Fruit fly (Drosophila melanogaster) whole organism, embryonic: Measurements from ENCODE around the gene mRRF1.

Experiments used
- Adf1 ChIP-seq: fragments of 200-800 bp; sonication (Bioruptor generic); IDR thresholded peaks from 2 replicates; pipeline ENCODE4 v1.3.6; 2022; ENCODE audit warnings: missing biosample characterization, missing genetic modification characterization
- Aef1 ChIP-seq: fragments of 200-800 bp; sonication (Bioruptor generic); IDR thresholded peaks from 3 replicates; pipeline ENCODE4 v1.3.6; 2022; ENCODE audit warnings: missing biosample characterization, missing genetic modification characterization
- Bgb ChIP-seq: fragments of 200-800 bp; sonication (Bioruptor generic); IDR thresholded peaks from 2 replicates; pipeline ENCODE4 v1.3.6; 2022; ENCODE audit warnings: missing biosample characterization, missing genetic modification characterization; ENCODE audit not compliant: partially characterized antibody
- CG10959 ChIP-seq: fragments of 200-800 bp; sonication (Bioruptor generic); IDR thresholded peaks from 2 replicates; pipeline ENCODE4 v1.3.6; 2022; ENCODE audit warnings: missing biosample characterization, missing genetic modification characterization
- CG11247 ChIP-seq: fragments of 200-800 bp; sonication (Bioruptor generic); IDR thresholded peaks from 2 replicates; pipeline ENCODE4 v1.3.6; 2022; ENCODE audit warnings: missing biosample characterization, missing genetic modification characterization
- CG14667 ChIP-seq: fragments of 200-800 bp; sonication (Bioruptor generic); IDR thresholded peaks from 2 replicates; pipeline ENCODE4 v1.3.6; 2022; ENCODE audit warnings: missing biosample characterization, missing genetic modification characterization
- CG15479 ChIP-seq: fragments of 200-800 bp; sonication (Bioruptor generic); optimal IDR thresholded peaks from 3 replicates; lab custom pipeline; 2019; ENCODE audit warnings: missing biosample characterization, mild to moderate bottlenecking, missing genetic modification characterization, moderate library complexity
- CG15514 ChIP-seq: fragments of 200-800 bp; sonication (Bioruptor generic); optimal IDR thresholded peaks from 3 replicates; lab custom pipeline; 2017; ENCODE audit warnings: missing biosample characterization, missing genetic modification characterization, mild to moderate bottlenecking, moderate library complexity, missing genetic modification reagents
- CG18619 ChIP-seq: fragments of 200-800 bp; sonication (Bioruptor generic); optimal IDR thresholded peaks from 3 replicates; lab custom pipeline; 2017; ENCODE audit warnings: missing biosample characterization, mild to moderate bottlenecking, missing genetic modification characterization
- CG32532 ChIP-seq: fragments of 200-800 bp; sonication (Bioruptor generic); IDR thresholded peaks from 2 replicates; pipeline ENCODE4 v1.3.6; 2022; ENCODE audit warnings: missing biosample characterization, missing genetic modification characterization
- CG34376 ChIP-seq: fragments of 200-800 bp; sonication (Bioruptor generic); optimal IDR thresholded peaks from 2 replicates; lab custom pipeline; 2018; ENCODE audit warnings: missing biosample characterization, mild to moderate bottlenecking, missing genetic modification characterization
- CG4730 ChIP-seq: fragments of 200-800 bp; sonication (Bioruptor generic); IDR thresholded peaks from 2 replicates; pipeline ENCODE4 v1.3.6; 2022; ENCODE audit warnings: missing biosample characterization, missing genetic modification characterization
- CG6254 ChIP-seq: fragments of 200-800 bp; sonication (Bioruptor generic); optimal IDR thresholded peaks from 3 replicates; lab custom pipeline; 2017; ENCODE audit warnings: mild to moderate bottlenecking, missing biosample characterization, missing genetic modification reagents, missing genetic modification characterization
- CG7372 ChIP-seq: fragments of 200-800 bp; sonication (Bioruptor generic); IDR thresholded peaks from 2 replicates; pipeline ENCODE4 v1.3.6; 2022; ENCODE audit warnings: missing biosample characterization, missing genetic modification characterization
- CG9797 ChIP-seq: fragments of 200-800 bp; sonication (Bioruptor generic); optimal IDR thresholded peaks from 3 replicates; lab custom pipeline; 2018; ENCODE audit warnings: missing biosample characterization, mild to moderate bottlenecking, missing genetic modification characterization
- Dll ChIP-seq: fragments of 200-800 bp; sonication (Bioruptor generic); IDR thresholded peaks from 4 replicates; pipeline ENCODE4 v1.3.6; 2022; ENCODE audit warnings: missing biosample characterization, missing genetic modification characterization; ENCODE audit not compliant: partially characterized antibody
- Doc2 ChIP-seq: fragments of 200-800 bp; sonication (Bioruptor generic); IDR thresholded peaks from 2 replicates; pipeline ENCODE4 v1.3.6; 2022; ENCODE audit warnings: missing biosample characterization, missing genetic modification characterization
- ERR ChIP-seq: fragments of 200-800 bp; sonication (Bioruptor generic); optimal IDR thresholded peaks from 2 replicates; lab custom pipeline; 2016; ENCODE audit warnings: missing biosample characterization, missing genetic modification characterization
- Gug ChIP-seq: fragments of 200-800 bp; sonication (Bioruptor generic); IDR thresholded peaks from 4 replicates; pipeline ENCODE4 v1.3.6; 2022; ENCODE audit warnings: missing biosample characterization, missing genetic modification characterization
- Hey ChIP-seq: fragments of 200-800 bp; sonication (Bioruptor generic); optimal IDR thresholded peaks from 3 replicates; lab custom pipeline; 2018; ENCODE audit warnings: missing biosample characterization, mild to moderate bottlenecking, missing genetic modification characterization
- HmgZ ChIP-seq: fragments of 200-800 bp; sonication (Bioruptor generic); optimal IDR thresholded peaks from 2 replicates; lab custom pipeline; 2018; ENCODE audit warnings: missing biosample characterization, mild to moderate bottlenecking, missing genetic modification characterization
- Hr39 ChIP-seq: fragments of >200 bp; optimal IDR thresholded peaks from 2 replicates; lab custom pipeline; 2017
- Jarid2 ChIP-seq: fragments of 200-800 bp; sonication (Bioruptor generic); optimal IDR thresholded peaks from 3 replicates; lab custom pipeline; 2017; ENCODE audit warnings: mild to moderate bottlenecking, missing biosample characterization, missing genetic modification reagents, missing genetic modification characterization
- Pdp1 ChIP-seq, 2 experiments: fragments of 200-800 bp; sonication (Bioruptor generic); optimal IDR thresholded peaks; 3 replicates each; lab custom pipeline; 2016; ENCODE audit warnings: missing biosample characterization in 2 of 2, missing genetic modification characterization in 2 of 2, mild to moderate bottlenecking in 1 of 2, moderate library complexity in 1 of 2
- Trl ChIP-seq, 3 experiments: fragments of >200 bp in 2 of 3; fragments of 200-800 bp in 1 of 3; sonication (Bioruptor generic) in 1 of 3; optimal IDR thresholded peaks; 2 replicates in 1 of 3; 3 replicates in 2 of 3; lab custom pipeline; 2016 to 2017; ENCODE audit warnings: missing biosample characterization in 1 of 3, missing genetic modification characterization in 1 of 3
- Vsx1 ChIP-seq: fragments of 200-800 bp; sonication (Bioruptor generic); optimal IDR thresholded peaks from 2 replicates; lab custom pipeline; 2017; ENCODE audit warnings: missing biosample characterization, mild to moderate bottlenecking, missing genetic modification characterization, missing genetic modification reagents
- bsh ChIP-seq, 2 experiments: fragments of 200-800 bp; sonication (Bioruptor generic); optimal IDR thresholded peaks; 2 replicates each; lab custom pipeline; 2017 to 2018; ENCODE audit warnings: mild to moderate bottlenecking in 2 of 2, missing biosample characterization in 2 of 2, missing genetic modification characterization in 2 of 2, moderate library complexity in 1 of 2
- cg ChIP-seq: fragments of 200-800 bp; sonication (Bioruptor generic); optimal IDR thresholded peaks from 3 replicates; lab custom pipeline; 2019; ENCODE audit warnings: missing biosample characterization, mild to moderate bottlenecking, missing genetic modification characterization, moderate library complexity
- chinmo ChIP-seq: fragments of 200-800 bp; sonication (Bioruptor generic); IDR thresholded peaks from 4 replicates; pipeline ENCODE4 v1.3.6; 2022; ENCODE audit warnings: missing biosample characterization, missing genetic modification characterization; ENCODE audit not compliant: partially characterized antibody
- corto ChIP-seq: fragments of 200-800 bp; sonication (Bioruptor generic); optimal IDR thresholded peaks from 2 replicates; lab custom pipeline; 2016; ENCODE audit warnings: missing biosample characterization, mild to moderate bottlenecking, missing genetic modification characterization, moderate library complexity
- crol ChIP-seq: fragments of 200-800 bp; sonication (Bioruptor generic); IDR thresholded peaks from 2 replicates; pipeline ENCODE4 v1.3.6; 2022; ENCODE audit warnings: missing biosample characterization, missing genetic modification characterization
- crp ChIP-seq, 2 experiments: fragments of 200-800 bp; sonication (Bioruptor generic); optimal IDR thresholded peaks; 2 replicates in 1 of 2; 3 replicates in 1 of 2; lab custom pipeline; 2017; ENCODE audit warnings: missing biosample characterization in 2 of 2, missing genetic modification characterization in 2 of 2, mild to moderate bottlenecking in 1 of 2, moderate library complexity in 1 of 2
- cwo ChIP-seq: fragments of 200-800 bp; sonication (Bioruptor generic); optimal IDR thresholded peaks from 3 replicates; lab custom pipeline; 2017; ENCODE audit warnings: missing biosample characterization, missing genetic modification characterization, mild to moderate bottlenecking, moderate library complexity, missing genetic modification reagents
- en ChIP-seq: fragments of 200-800 bp; sonication (Bioruptor generic); optimal IDR thresholded peaks from 2 replicates; lab custom pipeline; 2016; ENCODE audit warnings: missing biosample characterization, missing genetic modification characterization
- grn ChIP-seq: fragments of 200-800 bp; sonication (Bioruptor generic); optimal IDR thresholded peaks from 3 replicates; lab custom pipeline; 2017; ENCODE audit warnings: missing biosample characterization, missing genetic modification characterization
- insv ChIP-seq, 2 experiments: fragments of 200-800 bp; sonication (Bioruptor generic); optimal IDR thresholded peaks; 3 replicates each; lab custom pipeline; 2016 to 2018; ENCODE audit warnings: missing biosample characterization in 2 of 2, missing genetic modification characterization in 2 of 2
- lilli ChIP-seq: fragments of 200-800 bp; sonication (Bioruptor generic); optimal IDR thresholded peaks from 3 replicates; lab custom pipeline; 2016; ENCODE audit warnings: missing biosample characterization, missing genetic modification characterization
- mirr ChIP-seq: fragments of 200-800 bp; sonication (Bioruptor generic); optimal IDR thresholded peaks from 3 replicates; lab custom pipeline; 2018; ENCODE audit warnings: missing biosample characterization, mild to moderate bottlenecking, missing genetic modification characterization
- nom ChIP-seq: fragments of 200-800 bp; sonication (Bioruptor generic); optimal IDR thresholded peaks from 2 replicates; lab custom pipeline; 2017; ENCODE audit warnings: missing biosample characterization, missing genetic modification characterization, mild to moderate bottlenecking, moderate library complexity, missing genetic modification reagents
- psq ChIP-seq: fragments of 200-800 bp; sonication (Bioruptor generic); optimal IDR thresholded peaks from 2 replicates; lab custom pipeline; 2017; ENCODE audit warnings: missing biosample characterization, missing genetic modification characterization
- pum ChIP-seq: fragments of 200-800 bp; sonication (Bioruptor generic); optimal IDR thresholded peaks from 2 replicates; lab custom pipeline; 2016; ENCODE audit warnings: missing biosample characterization, missing genetic modification characterization
- schlank ChIP-seq: fragments of 200-800 bp; sonication (Bioruptor generic); optimal IDR thresholded peaks from 2 replicates; lab custom pipeline; 2018; ENCODE audit warnings: missing biosample characterization, mild to moderate bottlenecking, missing genetic modification characterization
- sd ChIP-seq: fragments of 200-800 bp; sonication (Bioruptor generic); optimal IDR thresholded peaks from 3 replicates; lab custom pipeline; 2018; ENCODE audit warnings: missing biosample characterization, mild to moderate bottlenecking, missing genetic modification characterization, moderate library complexity
- sr ChIP-seq: fragments of 200-800 bp; sonication (Bioruptor generic); IDR thresholded peaks from 3 replicates; pipeline ENCODE4 v1.3.6; 2022; ENCODE audit warnings: missing biosample characterization, missing genetic modification characterization
- twi ChIP-seq: fragments of 200-800 bp; optimal IDR thresholded peaks from 2 replicates; lab custom pipeline; 2019; ENCODE audit warnings: missing biosample characterization, mild to moderate bottlenecking, missing genetic modification characterization, moderate library complexity

The mRRF1 gene

DNA sequence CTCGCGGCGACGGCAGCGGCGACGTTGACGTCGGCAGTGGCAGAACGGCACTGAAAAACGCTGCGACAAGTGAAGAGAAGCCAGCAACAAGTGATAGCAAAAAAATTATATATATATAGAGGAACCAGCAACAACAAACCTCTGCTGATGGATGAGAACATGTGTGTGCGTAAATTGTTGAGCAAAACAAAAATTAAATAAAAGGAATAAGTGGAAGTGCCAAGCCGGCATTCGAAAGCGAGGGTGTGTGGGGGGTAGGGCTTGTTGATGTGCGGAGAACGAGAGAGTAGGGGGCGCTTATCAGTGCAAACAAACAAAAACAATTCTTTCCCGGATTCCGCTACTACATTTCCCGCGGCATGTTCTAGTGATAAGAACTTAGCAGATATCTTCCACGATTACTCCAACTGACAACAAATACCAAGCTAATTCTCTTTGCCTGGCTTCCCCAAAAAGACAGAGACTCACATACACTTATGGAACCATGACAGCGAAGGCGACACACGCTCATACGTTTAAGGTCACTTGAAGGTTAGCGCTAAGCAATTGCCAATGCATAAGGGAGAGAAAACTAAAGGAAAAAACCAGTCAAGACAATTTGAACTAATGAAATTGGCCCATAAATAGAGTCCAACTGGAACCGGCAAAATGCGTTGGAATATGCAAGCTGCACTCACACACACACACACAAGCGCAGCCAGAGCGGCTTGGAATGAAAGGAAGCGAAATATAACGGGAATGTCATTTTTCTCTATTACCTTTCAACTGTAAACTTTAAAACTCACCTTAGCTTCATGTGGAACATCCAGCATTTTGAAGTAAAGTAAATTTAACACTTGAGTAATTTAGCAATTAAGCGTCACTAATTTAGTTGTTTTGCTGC lies 6.1 kb upstream of the mRRF1 start (continued):
- TF ChIP-seq cwo (GFP tag; lab: Kevin White, UChicago) (peak; percentile 21), Jarid2 (GFP tag; lab: Kevin White, UChicago) (no peak), ERR (peak; percentile 98), grn (GFP tag; lab: Kevin White, UChicago) (peak; percentile 33), CG15514 (no peak), CG7372 (no peak), CG11247 (GFP tag; lab: Robert Waterston, UW) (no peak), nom (GFP tag; lab: Kevin White, UChicago) (peak; percentile 69), CG6254 (GFP tag; lab: Kevin White, UChicago) (peak; percentile 3), CG18619 (GFP tag; lab: Kevin White, UChicago) (no peak), sd (tag; lab: Kevin White, UChicago) (peak; percentile 87), CG15479 (GFP tag; lab: Kevin White, UChicago) (peak; percentile 9), schlank (no peak), psq (GFP tag; lab: Kevin White, UChicago) (peak; percentile 13), chinmo (GFP tag; lab: Robert Waterston, UW) (peak; percentile 72; the same call in 2 of the 4 replicates), Hr39 (lab: Kevin White, UChicago) (no peak), pum (GFP tag; lab: Kevin White, UChicago) (no peak), CG34376 (GFP tag; lab: Kevin White, UChicago) (peak; percentile 58), Adf1 (peak; percentile 92), Aef1 (peak; percentile 9; the same call in 1 of the 3 replicates), cg (GFP tag; lab: Kevin White, UChicago) (peak; percentile 82), CG4730 (GFP tag; lab: Robert Waterston, UW) (no peak), bsh (GFP tag; optimal IDR thresholded peaks at IDR 0.05; lab: Kevin White, UChicago) (peak in 1 of 2 experiments; percentile 45), Doc2 (GFP tag; lab: Robert Waterston, UW) (no peak), mirr (GFP tag; lab: Kevin White, UChicago) (peak; percentile 26), en (no peak), Dll (GFP tag; lab: Robert Waterston, UW) (0 out of 4 replicates have a peak, but pooled peaks have one; percentile 23), CG32532 (GFP tag; lab: Robert Waterston, UW) (no peak; the same call in 1 of the 2 replicates), Trl (optimal IDR thresholded peaks at IDR 0.05; lab: Kevin White, UChicago) (peak in 1 of 2 experiments; percentile 25), Trl (GFP tag; optimal IDR thresholded peaks at IDR 0.05; lab: Kevin White, UChicago) (no peak), crol (GFP tag; lab: Robert Waterston, UW) (peak; percentile 93), crp (GFP tag; optimal IDR thresholded peaks at IDR 0.05; lab: Kevin White, UChicago) (no peak), sr (GFP tag; lab: Robert Waterston, UW) (no peak), Vsx1 (GFP tag; lab: Kevin White, UChicago) (peak; percentile 75), corto (GFP tag; lab: Kevin White, UChicago) (peak; percentile 64), insv (GFP tag; optimal IDR thresholded peaks at IDR 0.05; lab: Kevin White, UChicago) (peak in 1 of 2 experiments; percentile 88), lilli (GFP tag; lab: Kevin White, UChicago) (no peak), CG10959 (GFP tag; lab: Robert Waterston, UW) (no peak), HmgZ (tag; lab: Kevin White, UChicago) (peak; percentile 15), Bgb (GFP tag; lab: Robert Waterston, UW) (no peak), Hey (tag; lab: Kevin White, UChicago) (peak; percentile 74), CG14667 (GFP tag; lab: Robert Waterston, UW) (no peak), twi (tag; lab: Kevin White, UChicago) (peak; percentile 25), CG9797 (no peak), Pdp1 (GFP tag; optimal IDR thresholded peaks at IDR 0.05; lab: Kevin White, UChicago) (peak in 1 of 2 experiments; percentile 33), Gug (GFP tag; lab: Robert Waterston, UW) (no peak)
